Fruit fly (Drosophila melanogaster) whole organism, wandering third instar larva: ENCODE data around the gene CG14662.

Source experiments
- CG32264 ChIP-seq: fragments of 200-800 bp; sonication (Bioruptor generic); optimal IDR thresholded peaks from 2 replicates; lab custom pipeline; 2016; ENCODE audit warnings: missing biosample characterization, missing genetic modification characterization
- CrebA ChIP-seq: fragments of 200-800 bp; sonication (Bioruptor generic); optimal IDR thresholded peaks from 2 replicates; lab custom pipeline; 2016; ENCODE audit warnings: missing biosample characterization, mild to moderate bottlenecking, missing genetic modification characterization, borderline replicate concordance
- Dif ChIP-seq: fragments of 200-275, 200-300 bp; sonication (Bioruptor generic); optimal IDR thresholded peaks from 2 replicates; lab custom pipeline; 2018; ENCODE audit warnings: missing biosample characterization, missing genetic modification characterization; ENCODE audit not compliant: partially characterized antibody
- GATAd ChIP-seq: sonication (Bioruptor generic); optimal IDR thresholded peaks from 2 replicates; lab custom pipeline; 2016; ENCODE audit warnings: missing biosample characterization, missing genetic modification characterization
- HLH106 ChIP-seq: fragments of 200-800 bp; optimal IDR thresholded peaks from 3 replicates; lab custom pipeline; 2019; ENCODE audit warnings: missing biosample characterization, mild to moderate bottlenecking, missing genetic modification characterization, moderate library complexity
- Hnf4 ChIP-seq: fragments of 200-800 bp; sonication (Bioruptor generic); optimal IDR thresholded peaks from 2 replicates; lab custom pipeline; 2016; ENCODE audit warnings: missing biosample characterization, mild to moderate bottlenecking, missing genetic modification characterization
- Hr78 ChIP-seq: fragments of >200 bp; optimal IDR thresholded peaks from 2 replicates; lab custom pipeline; 2017; ENCODE audit warnings: missing biosample characterization, missing genetic modification characterization
- Hr83 ChIP-seq: fragments of 200-300 bp; sonication (Bioruptor generic); optimal IDR thresholded peaks from 2 replicates; lab custom pipeline; 2016; ENCODE audit warnings: missing biosample characterization, mild to moderate bottlenecking, missing genetic modification characterization, moderate library complexity; ENCODE audit not compliant: poor library complexity, severe bottlenecking
- Jra ChIP-seq: sonication (Bioruptor generic); optimal IDR thresholded peaks from 2 replicates; lab custom pipeline; 2016; ENCODE audit warnings: missing biosample characterization, missing genetic modification characterization
- Mio ChIP-seq: sonication (Bioruptor generic); optimal IDR thresholded peaks from 2 replicates; lab custom pipeline; 2016; ENCODE audit warnings: missing biosample characterization, missing genetic modification characterization
- N ChIP-seq: fragments of >200 bp; optimal IDR thresholded peaks from 2 replicates; lab custom pipeline; 2018; ENCODE audit warnings: missing biosample characterization, missing external identifiers, missing genetic modification characterization
- OdsH ChIP-seq: fragments of 200-800 bp; sonication (Bioruptor generic); optimal IDR thresholded peaks from 2 replicates; lab custom pipeline; 2016; ENCODE audit warnings: missing biosample characterization, mild to moderate bottlenecking, missing genetic modification characterization
- Rel ChIP-seq, 2 experiments: fragments of 200-800 bp; sonication (Bioruptor generic) in 1 of 2; optimal IDR thresholded peaks; 2 replicates in 1 of 2; 3 replicates in 1 of 2; lab custom pipeline; 2016 to 2019; ENCODE audit warnings: mild to moderate bottlenecking in 2 of 2, missing biosample characterization in 2 of 2, missing genetic modification characterization in 2 of 2, moderate library complexity in 1 of 2
- Sp1 ChIP-seq: fragments of 200-800 bp; sonication (Bioruptor generic); optimal IDR thresholded peaks from 3 replicates; lab custom pipeline; 2019; ENCODE audit warnings: missing biosample characterization, mild to moderate bottlenecking, missing genetic modification characterization, moderate library complexity
- Vsx2 ChIP-seq: fragments of 200-300, 225-300 bp; sonication (Bioruptor generic); optimal IDR thresholded peaks from 2 replicates; lab custom pipeline; 2018; ENCODE audit warnings: missing biosample characterization, missing genetic modification characterization; ENCODE audit not compliant: partially characterized antibody
- br ChIP-seq: fragments of 200-800 bp; sonication (Bioruptor generic); optimal IDR thresholded peaks from 2 replicates; lab custom pipeline; 2016; ENCODE audit warnings: missing biosample characterization, missing genetic modification characterization
- brk ChIP-seq: fragments of 200-800 bp; sonication (Bioruptor generic); optimal IDR thresholded peaks from 2 replicates; lab custom pipeline; 2016; ENCODE audit warnings: missing biosample characterization, mild to moderate bottlenecking, missing genetic modification characterization
- dl ChIP-seq, 2 experiments: fragments of 175-275, 200-275 bp in 1 of 2; fragments of 200-275 bp in 1 of 2; sonication (Bioruptor generic); optimal IDR thresholded peaks; lab custom pipeline; 2018; ENCODE audit warnings: mild to moderate bottlenecking in 2 of 2, missing biosample characterization in 2 of 2, missing genetic modification characterization in 2 of 2, moderate library complexity in 2 of 2; ENCODE audit not compliant: partially characterized antibody in 2 of 2, insufficient read depth in 1 of 2
- dmrt93B ChIP-seq: fragments of 200-800 bp; sonication (Bioruptor generic); optimal IDR thresholded peaks from 2 replicates; lab custom pipeline; 2018; ENCODE audit warnings: missing biosample characterization, mild to moderate bottlenecking, missing genetic modification characterization
- dsf ChIP-seq: sonication (Bioruptor generic); optimal IDR thresholded peaks from 2 replicates; lab custom pipeline; 2016; ENCODE audit warnings: missing biosample characterization, missing genetic modification characterization, borderline replicate concordance
- ey ChIP-seq: fragments of 200-800 bp; sonication (Bioruptor generic); optimal IDR thresholded peaks from 2 replicates; lab custom pipeline; 2016; ENCODE audit warnings: missing biosample characterization, missing genetic modification characterization
- foxo ChIP-seq, 2 experiments: fragments of 200-800 bp; sonication (Bioruptor generic); optimal IDR thresholded peaks; 2 replicates in 1 of 2; 3 replicates in 1 of 2; lab custom pipeline; 2016 to 2017; ENCODE audit warnings: missing biosample characterization in 2 of 2, missing genetic modification characterization in 2 of 2
- fru ChIP-seq: fragments of 200-800 bp; sonication (Bioruptor generic); optimal IDR thresholded peaks from 3 replicates; lab custom pipeline; 2016; ENCODE audit warnings: missing biosample characterization, mild to moderate bottlenecking, missing genetic modification characterization
- h ChIP-seq: fragments of 200-800 bp; sonication (Bioruptor generic); optimal IDR thresholded peaks from 3 replicates; lab custom pipeline; 2016; ENCODE audit warnings: missing biosample characterization, mild to moderate bottlenecking, missing genetic modification characterization
- lola ChIP-seq: fragments of >200 bp; optimal IDR thresholded peaks from 2 replicates; lab custom pipeline; 2017; ENCODE audit warnings: missing biosample characterization, missing genetic modification characterization
- pan ChIP-seq: fragments of >200 bp; optimal IDR thresholded peaks from 2 replicates; lab custom pipeline; 2017
- psq ChIP-seq: fragments of 200-800 bp; sonication (Bioruptor generic); optimal IDR thresholded peaks from 3 replicates; lab custom pipeline; 2017; ENCODE audit warnings: missing biosample characterization, mild to moderate bottlenecking, missing genetic modification characterization, moderate library complexity
- rgr ChIP-seq: fragments of 200-800 bp; sonication (Bioruptor generic); optimal IDR thresholded peaks from 3 replicates; lab custom pipeline; 2016; ENCODE audit warnings: missing biosample characterization, mild to moderate bottlenecking, missing genetic modification characterization
- sv ChIP-seq: fragments of 200-800 bp; sonication (Bioruptor generic); optimal IDR thresholded peaks from 3 replicates; lab custom pipeline; 2016; ENCODE audit warnings: missing biosample characterization, missing genetic modification characterization
- tai ChIP-seq: sonication (Bioruptor generic); optimal IDR thresholded peaks from 2 replicates; lab custom pipeline; 2016; ENCODE audit warnings: missing biosample characterization, missing genetic modification characterization
- usp ChIP-seq: fragments of >200 bp; optimal IDR thresholded peaks from 2 replicates; lab custom pipeline; 2017; ENCODE audit warnings: missing biosample characterization, missing genetic modification characterization
- woc ChIP-seq: sonication (Bioruptor generic); optimal IDR thresholded peaks from 2 replicates; lab custom pipeline; 2016; ENCODE audit warnings: missing biosample characterization, mild to moderate bottlenecking, missing genetic modification characterization

CG14662 gene

dm6 chr3R:4984132-4984531 is at the start of gene CG14662:
CG14662 (minus strand) TSS chr3R:4984232.
- no peak for TF ChIP-seq Rel (GFP tag; optimal IDR thresholded peaks at IDR 0.05; lab: Kevin White, UChicago)
- TF ChIP-seq Rel (tag; optimal IDR thresholded peaks at IDR 0.05; lab: Kevin White, UChicago), result no peak
- no peak for TF ChIP-seq woc (GFP tag; lab: Kevin White, UChicago)
- TF ChIP-seq Vsx2 (GFP tag; lab: Kevin White, UChicago), result no peak
- TF ChIP-seq brk (GFP tag; lab: Kevin White, UChicago), result no peak
- TF ChIP-seq fru (GFP tag; lab: Kevin White, UChicago), result no peak
- TF ChIP-seq tai (GFP tag; lab: Kevin White, UChicago), result no peak
- no peak for TF ChIP-seq Hr78
- TF ChIP-seq CG32264 (GFP tag; lab: Kevin White, UChicago), result no peak
- no peak for TF ChIP-seq GATAd (GFP tag; lab: Kevin White, UChicago)
- no peak for TF ChIP-seq Sp1
- TF ChIP-seq dsf, result no peak

DNA sequence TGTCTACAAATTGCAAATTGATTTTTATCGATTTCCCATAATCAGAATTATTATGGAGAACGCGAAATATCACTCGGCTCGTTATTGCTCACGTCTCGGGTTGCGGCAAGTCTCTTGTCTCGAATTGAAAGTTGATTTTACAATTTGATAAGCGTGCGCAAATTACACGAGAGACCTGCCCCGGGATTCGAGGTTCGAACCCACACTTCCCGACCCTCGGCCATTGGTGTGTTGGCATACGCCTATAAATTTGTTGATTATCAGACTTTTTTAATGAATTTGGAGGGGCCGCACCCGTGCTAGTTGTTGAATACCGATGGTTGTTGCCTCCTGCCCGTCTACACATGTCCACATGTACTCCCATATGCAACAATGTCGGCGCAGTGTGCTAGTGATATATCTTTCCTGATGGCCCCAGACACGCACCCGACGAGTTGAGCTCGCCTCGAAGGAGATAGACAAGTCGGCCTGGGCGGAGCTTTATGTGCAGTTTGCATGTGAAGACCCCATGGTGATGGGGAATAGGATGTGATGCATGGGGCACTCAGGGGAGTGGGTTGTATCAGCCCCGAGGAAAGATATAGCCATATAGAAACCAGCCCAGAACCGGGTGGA is 49.2 kb upstream of the CG14662 start:
- TF ChIP-seq tai (GFP tag; lab: Kevin White, UChicago), result no peak
- TF ChIP-seq usp, result no peak
- TF ChIP-seq Hnf4 (GFP tag; lab: Kevin White, UChicago), result no peak
- no peak for TF ChIP-seq HLH106 (tag; lab: Kevin White, UChicago)
- no peak for TF ChIP-seq Rel (GFP tag; optimal IDR thresholded peaks at IDR 0.05; lab: Kevin White, UChicago)
- TF ChIP-seq Rel (tag; optimal IDR thresholded peaks at IDR 0.05; lab: Kevin White, UChicago), result no peak
- TF ChIP-seq Jra (GFP tag; lab: Kevin White, UChicago), result no peak
- no peak for TF ChIP-seq dsf

- no peak for TF ChIP-seq fru (GFP tag; lab: Kevin White, UChicago)
- TF ChIP-seq, all 38 proteins: peak for 0
These were observed 48.3 kb upstream of the CG14662 start for dm6 chr3R:5032359-5032758.

DNA sequence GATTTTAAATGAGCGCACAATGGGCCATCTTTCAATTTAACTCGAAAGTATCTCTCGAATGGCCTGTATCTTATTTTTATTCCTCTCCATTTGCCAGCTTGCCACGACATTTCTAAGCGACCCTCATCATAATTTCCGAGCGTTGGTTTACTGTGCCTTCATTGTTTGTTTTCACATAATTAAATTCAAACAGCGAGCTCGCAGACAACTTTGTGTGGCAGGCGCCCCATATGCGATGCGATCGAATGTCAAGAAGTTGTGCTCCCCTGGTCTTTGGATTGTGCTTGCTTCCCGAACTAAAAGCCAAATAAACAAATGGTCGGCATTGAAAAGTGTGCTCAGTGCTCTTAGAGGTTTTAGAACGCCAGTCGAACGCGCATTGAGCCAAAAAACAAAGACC is 47.8 kb upstream of the CG14662 start:
- TF ChIP-seq ey (GFP tag; lab: Kevin White, UChicago), result no peak
- no peak for TF ChIP-seq Vsx2 (GFP tag; lab: Kevin White, UChicago)
- TF ChIP-seq pan (lab: Kevin White, UChicago), result no peak
- TF ChIP-seq lola (GFP tag; lab: Kevin White, UChicago), result no peak
- TF ChIP-seq GATAd (GFP tag; lab: Kevin White, UChicago), result no peak
- TF ChIP-seq dmrt93B, result no peak
- no peak for TF ChIP-seq rgr
- TF ChIP-seq OdsH (GFP tag; lab: Kevin White, UChicago), result no peak
- no peak for TF ChIP-seq woc (GFP tag; lab: Kevin White, UChicago)
- TF ChIP-seq h (GFP tag; lab: Kevin White, UChicago), result no peak
- no peak for TF ChIP-seq foxo (GFP tag; optimal IDR thresholded peaks at IDR 0.05; lab: Kevin White, UChicago)
- no peak for TF ChIP-seq sv (GFP tag; lab: Kevin White, UChicago)
- no peak for TF ChIP-seq br (GFP tag; lab: Kevin White, UChicago)
- no peak for TF ChIP-seq fru (GFP tag; lab: Kevin White, UChicago)
- no peak for TF ChIP-seq CrebA (GFP tag; lab: Kevin White, UChicago)
- TF ChIP-seq Hr83 (GFP tag; lab: Kevin White, UChicago), result no peak
- no peak for TF ChIP-seq Dif (GFP tag; lab: Kevin White, UChicago)
- no peak for TF ChIP-seq CG32264 (GFP tag; lab: Kevin White, UChicago)
- TF ChIP-seq Rel (GFP tag; optimal IDR thresholded peaks at IDR 0.05; lab: Kevin White, UChicago), result no peak
- TF ChIP-seq Rel (tag; optimal IDR thresholded peaks at IDR 0.05; lab: Kevin White, UChicago), result no peak

DNA sequence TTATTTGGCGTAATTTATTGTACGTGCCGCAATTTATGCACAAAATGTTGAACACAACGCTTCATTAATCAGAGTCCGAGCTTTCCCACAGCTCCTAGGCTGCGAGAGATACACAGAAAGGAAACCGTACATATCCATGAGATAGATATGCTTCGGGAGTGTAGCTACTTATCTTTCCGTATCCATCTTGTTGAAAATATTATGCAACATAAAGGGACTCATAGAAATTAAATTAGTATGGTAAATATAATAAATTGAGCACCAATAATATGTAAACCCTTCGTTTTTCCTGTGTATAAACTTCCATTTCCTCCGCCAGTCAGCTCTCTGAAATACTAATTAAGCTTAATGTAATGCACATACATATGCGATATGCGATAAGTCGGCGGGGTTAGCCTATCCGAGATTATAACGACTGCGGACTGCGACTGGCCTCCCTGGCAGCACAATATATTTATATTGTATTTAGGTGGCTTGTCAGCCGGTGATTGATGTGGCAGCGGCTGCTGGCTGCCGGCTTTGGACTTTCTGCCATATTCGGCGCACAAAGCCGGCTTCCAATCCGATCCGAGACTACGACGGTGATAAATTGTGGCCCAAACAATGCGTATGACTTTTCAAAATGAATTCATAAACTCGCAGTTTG is 46.8 kb upstream of the CG14662 start:
- TF ChIP-seq Rel (GFP tag; optimal IDR thresholded peaks at IDR 0.05; lab: Kevin White, UChicago) (no peak), Rel (tag; optimal IDR thresholded peaks at IDR 0.05; lab: Kevin White, UChicago) (no peak), Mio (GFP tag; lab: Kevin White, UChicago) (no peak), N (no peak), brk (GFP tag; lab: Kevin White, UChicago) (no peak), OdsH (GFP tag; lab: Kevin White, UChicago) (no peak), Hr83 (GFP tag; lab: Kevin White, UChicago) (no peak), tai (GFP tag; lab: Kevin White, UChicago) (no peak), Sp1 (no peak), Dif (GFP tag; lab: Kevin White, UChicago) (no peak), GATAd (GFP tag; lab: Kevin White, UChicago) (no peak), Vsx2 (GFP tag; lab: Kevin White, UChicago) (no peak), Jra (GFP tag; lab: Kevin White, UChicago) (no peak), psq (GFP tag; lab: Kevin White, UChicago) (no peak), dl (GFP tag; optimal IDR thresholded peaks at IDR 0.05; lab: Kevin White, UChicago; ENCODE audit: insufficient read depth in 1 of 2, partially characterized antibody in 2 of 2) (no peak)
